Fruit fly (Drosophila melanogaster) Kc167 (cell line): ENCODE data around the gene Spn75F.

Experiments
- h ChIP-seq: fragments of >200 bp; optimal IDR thresholded peaks from 3 replicates; lab custom pipeline; 2018; ENCODE audit warnings: missing external identifiers
- insv ChIP-seq: fragments of >200 bp; optimal IDR thresholded peaks from 3 replicates; lab custom pipeline; 2018; ENCODE audit warnings: missing external identifiers

DNA sequence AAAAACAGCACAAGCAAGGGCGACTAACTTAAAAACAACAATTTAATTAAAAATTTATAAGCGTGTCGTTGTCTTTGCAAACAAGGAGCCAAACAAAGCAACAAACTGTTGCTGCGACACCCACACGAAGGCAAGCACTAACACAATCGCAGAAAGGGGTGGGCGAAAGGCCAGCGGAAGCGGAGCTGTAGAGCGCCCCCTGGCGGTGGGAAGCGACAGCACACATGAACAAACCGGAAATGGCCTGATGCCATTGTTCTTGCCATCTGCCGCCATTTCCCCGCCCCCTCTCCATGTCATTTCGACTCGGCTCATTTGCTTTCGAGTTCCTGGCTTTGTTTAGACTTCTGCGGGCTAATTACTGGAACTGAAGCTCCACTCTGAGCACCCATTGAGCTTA, 3.1 kb upstream of the Spn75F start:
- TF ChIP-seq insv (lab: Kevin White, UChicago) (no peak), h (lab: Kevin White, UChicago) (no peak)
